Worm (Caenorhabditis elegans): ENCODE results near the gene ZK353.2.

ce11 chrIII:8426271-8426670 lies 27.8 kb downstream of the ZK353.2 start, which contains the start of gene cec-1:
- TF ChIP-seq pqm-1 (tag; optimal IDR thresholded peaks at IDR 0.05): no peak
- TF ChIP-seq dsc-1 (tag; optimal IDR thresholded peaks at IDR 0.05): no peak
- TF ChIP-seq nhr-76 (tag; optimal IDR thresholded peaks at IDR 0.05): no peak
- TF ChIP-seq unc-62 (GFP tag; optimal IDR thresholded peaks at IDR 0.05): no peak
- no peak for TF ChIP-seq unc-130 (tag; optimal IDR thresholded peaks at IDR 0.05)

Measured in whole organism, L1 larva.